Fruit fly (Drosophila melanogaster) whole organism, embryonic: ENCODE results near the gene Datp.
A peak's percentile ranks its signal among the peaks of the same experiment; 100 is the strongest.

ENCODE experiments used
- BEAF-32 ChIP-seq: fragments of 200-800 bp; sonication (Bioruptor generic); optimal IDR thresholded peaks from 3 replicates; lab custom pipeline; 2017; ENCODE audit warnings: missing biosample characterization, missing genetic modification characterization, mild to moderate bottlenecking, moderate library complexity, missing genetic modification reagents
- Bgb ChIP-seq: fragments of 200-800 bp; sonication (Bioruptor generic); IDR thresholded peaks from 2 replicates; pipeline ENCODE4 v1.3.6; 2022; ENCODE audit warnings: missing biosample characterization, missing genetic modification characterization; ENCODE audit not compliant: partially characterized antibody
- CG10267 ChIP-seq: fragments of 200-800 bp; sonication (Bioruptor generic); optimal IDR thresholded peaks from 2 replicates; lab custom pipeline; 2018; ENCODE audit warnings: missing biosample characterization, mild to moderate bottlenecking, missing genetic modification characterization, moderate library complexity
- CG10366 ChIP-seq: fragments of 200-800 bp; sonication (Bioruptor generic); IDR thresholded peaks from 2 replicates; pipeline ENCODE4 v1.3.6; 2022; ENCODE audit warnings: missing biosample characterization, missing genetic modification characterization
- CG11085 ChIP-seq: fragments of 200-800 bp; sonication (Bioruptor generic); IDR thresholded peaks from 2 replicates; pipeline ENCODE4 v1.3.6; 2022; ENCODE audit warnings: missing biosample characterization, missing genetic modification characterization
- CG11093 ChIP-seq: fragments of 200-800 bp; sonication (Bioruptor generic); IDR thresholded peaks from 3 replicates; pipeline ENCODE4 v1.3.6; 2022; ENCODE audit warnings: missing biosample characterization, missing genetic modification characterization
- CG11247 ChIP-seq: fragments of 200-800 bp; sonication (Bioruptor generic); IDR thresholded peaks from 2 replicates; pipeline ENCODE4 v1.3.6; 2022; ENCODE audit warnings: missing biosample characterization, missing genetic modification characterization
- CG1233 ChIP-seq: fragments of 200-800 bp; sonication (Bioruptor generic); optimal IDR thresholded peaks from 4 replicates; lab custom pipeline; 2018; ENCODE audit warnings: missing biosample characterization, mild to moderate bottlenecking, missing genetic modification characterization
- CG14965 ChIP-seq: fragments of 200-800 bp; sonication (Bioruptor generic); optimal IDR thresholded peaks from 2 replicates; lab custom pipeline; 2016; ENCODE audit warnings: missing biosample characterization, missing genetic modification characterization, borderline replicate concordance
- CG15514 ChIP-seq: fragments of 200-800 bp; sonication (Bioruptor generic); optimal IDR thresholded peaks from 3 replicates; lab custom pipeline; 2017; ENCODE audit warnings: missing biosample characterization, missing genetic modification characterization, mild to moderate bottlenecking, moderate library complexity, missing genetic modification reagents
- CG17568 ChIP-seq: fragments of 200-800 bp; sonication (Bioruptor generic); optimal IDR thresholded peaks from 2 replicates; lab custom pipeline; 2018; ENCODE audit warnings: missing biosample characterization, mild to moderate bottlenecking, missing genetic modification characterization, moderate library complexity
- CG2116 ChIP-seq: fragments of 200-800 bp; sonication (Bioruptor generic); optimal IDR thresholded peaks from 3 replicates; lab custom pipeline; 2018; ENCODE audit warnings: missing biosample characterization, mild to moderate bottlenecking, missing genetic modification characterization
- CG2120 ChIP-seq: fragments of 200-800 bp; sonication (Bioruptor generic); optimal IDR thresholded peaks from 3 replicates; lab custom pipeline; 2016; ENCODE audit warnings: missing biosample characterization, missing genetic modification characterization
- CG2678 ChIP-seq: fragments of 200-800 bp; sonication (Bioruptor generic); optimal IDR thresholded peaks from 3 replicates; lab custom pipeline; 2019; ENCODE audit warnings: missing biosample characterization, mild to moderate bottlenecking, missing genetic modification characterization, moderate library complexity
- CG2712 ChIP-seq: fragments of 200-800 bp; optimal IDR thresholded peaks from 3 replicates; lab custom pipeline; 2019; ENCODE audit warnings: missing biosample characterization, mild to moderate bottlenecking, missing genetic modification characterization, moderate library complexity
- CG31365 ChIP-seq: fragments of 200-800 bp; sonication (Bioruptor generic); optimal IDR thresholded peaks from 2 replicates; lab custom pipeline; 2018; ENCODE audit warnings: missing biosample characterization, mild to moderate bottlenecking, missing genetic modification characterization
- CG31388 ChIP-seq: fragments of 200-800 bp; sonication (Bioruptor generic); optimal IDR thresholded peaks from 2 replicates; lab custom pipeline; 2016; ENCODE audit warnings: missing biosample characterization, missing genetic modification characterization
- CG33213 ChIP-seq: fragments of 200-800 bp; sonication (Bioruptor generic); optimal IDR thresholded peaks from 3 replicates; lab custom pipeline; 2016; ENCODE audit warnings: missing biosample characterization, missing genetic modification characterization
- CG34422 ChIP-seq: fragments of 200-800 bp; sonication (Bioruptor generic); IDR thresholded peaks from 3 replicates; pipeline ENCODE4 v1.3.6; 2022; ENCODE audit warnings: missing biosample characterization, missing genetic modification characterization
- CG7928 ChIP-seq: fragments of 200-800 bp; sonication (Bioruptor generic); optimal IDR thresholded peaks from 2 replicates; lab custom pipeline; 2017; ENCODE audit warnings: missing biosample characterization, mild to moderate bottlenecking, missing genetic modification characterization
- CG7963 ChIP-seq: fragments of 200-800 bp; sonication (Bioruptor generic); IDR thresholded peaks from 3 replicates; pipeline ENCODE4 v1.3.6; 2022; ENCODE audit warnings: missing biosample characterization, missing genetic modification characterization; ENCODE audit not compliant: partially characterized antibody
- CHES-1-like ChIP-seq: fragments of 200-800 bp; sonication (Bioruptor generic); optimal IDR thresholded peaks from 2 replicates; lab custom pipeline; 2016; ENCODE audit warnings: missing biosample characterization, missing genetic modification characterization
- Dad ChIP-seq: fragments of 200-800 bp; sonication (Bioruptor generic); optimal IDR thresholded peaks from 3 replicates; lab custom pipeline; 2016; ENCODE audit warnings: missing biosample characterization, missing genetic modification characterization
- Dref ChIP-seq: fragments of 200-800 bp; sonication (Bioruptor generic); IDR thresholded peaks from 2 replicates; pipeline ENCODE4 v1.3.6; 2022; ENCODE audit warnings: missing biosample characterization, missing genetic modification characterization
- Drgx ChIP-seq: fragments of 200-800 bp; sonication (Bioruptor generic); IDR thresholded peaks from 2 replicates; pipeline ENCODE4 v1.3.6; 2022; ENCODE audit warnings: missing biosample characterization, missing genetic modification characterization
- Hmr ChIP-seq: fragments of 200-800 bp; sonication (Bioruptor generic); optimal IDR thresholded peaks from 3 replicates; lab custom pipeline; 2017; ENCODE audit warnings: mild to moderate bottlenecking, missing biosample characterization, missing genetic modification reagents, missing genetic modification characterization
- MBD-R2 ChIP-seq: fragments of 200-800 bp; sonication (Bioruptor generic); IDR thresholded peaks from 2 replicates; pipeline ENCODE4 v1.3.6; 2022; ENCODE audit warnings: missing biosample characterization, missing genetic modification characterization
- Meics ChIP-seq: fragments of 200-800 bp; sonication (Bioruptor generic); optimal IDR thresholded peaks from 2 replicates; lab custom pipeline; 2017; ENCODE audit warnings: missing biosample characterization, mild to moderate bottlenecking, missing genetic modification characterization
- Myb ChIP-seq: fragments of 200-800 bp; sonication (Bioruptor generic); optimal IDR thresholded peaks from 2 replicates; lab custom pipeline; 2016; ENCODE audit warnings: missing biosample characterization, missing genetic modification characterization
- Ptx1 ChIP-seq: fragments of 200-800 bp; sonication (Bioruptor generic); IDR thresholded peaks from 2 replicates; pipeline ENCODE4 v1.3.6; 2022; ENCODE audit warnings: missing biosample characterization, missing genetic modification characterization
- Sin3A ChIP-seq: fragments of >200 bp; optimal IDR thresholded peaks from 2 replicates; lab custom pipeline; 2018
- YL-1 ChIP-seq: fragments of 200-800 bp; sonication (Bioruptor generic); optimal IDR thresholded peaks from 3 replicates; lab custom pipeline; 2017; ENCODE audit warnings: missing biosample characterization, mild to moderate bottlenecking, missing genetic modification characterization
- crp ChIP-seq, 2 experiments: fragments of 200-800 bp; sonication (Bioruptor generic); optimal IDR thresholded peaks; 2 replicates in 1 of 2; 3 replicates in 1 of 2; lab custom pipeline; 2017; ENCODE audit warnings: missing biosample characterization in 2 of 2, missing genetic modification characterization in 2 of 2, mild to moderate bottlenecking in 1 of 2, moderate library complexity in 1 of 2
- cwo ChIP-seq: fragments of 200-800 bp; sonication (Bioruptor generic); optimal IDR thresholded peaks from 3 replicates; lab custom pipeline; 2017; ENCODE audit warnings: missing biosample characterization, missing genetic modification characterization, mild to moderate bottlenecking, moderate library complexity, missing genetic modification reagents
- gro ChIP-seq: fragments of 200-800 bp; sonication (Bioruptor generic); optimal IDR thresholded peaks from 2 replicates; lab custom pipeline; 2016; ENCODE audit warnings: missing biosample characterization, missing genetic modification characterization
- gt ChIP-seq: fragments of 200-800 bp; sonication (Bioruptor generic); IDR thresholded peaks from 2 replicates; pipeline ENCODE4 v1.3.6; 2022; ENCODE audit warnings: missing biosample characterization, missing genetic modification characterization
- lab ChIP-seq: fragments of 200-800 bp; sonication (Bioruptor generic); optimal IDR thresholded peaks from 3 replicates; lab custom pipeline; 2017; ENCODE audit warnings: missing biosample characterization, missing genetic modification characterization, mild to moderate bottlenecking, moderate library complexity, missing genetic modification reagents
- lilli ChIP-seq: fragments of 200-800 bp; sonication (Bioruptor generic); optimal IDR thresholded peaks from 3 replicates; lab custom pipeline; 2016; ENCODE audit warnings: missing biosample characterization, missing genetic modification characterization
- nerfin-2 ChIP-seq: fragments of 200-800 bp; sonication (Bioruptor generic); IDR thresholded peaks from 2 replicates; pipeline ENCODE4 v1.3.6; 2022; ENCODE audit warnings: missing biosample characterization, missing genetic modification characterization; ENCODE audit not compliant: partially characterized antibody
- nom ChIP-seq: fragments of 200-800 bp; sonication (Bioruptor generic); optimal IDR thresholded peaks from 2 replicates; lab custom pipeline; 2017; ENCODE audit warnings: missing biosample characterization, missing genetic modification characterization, mild to moderate bottlenecking, moderate library complexity, missing genetic modification reagents
- pan ChIP-seq, 4 experiments: fragments of >200 bp in 3 of 4; fragments of 200-800 bp in 1 of 4; sonication (Bioruptor generic) in 1 of 4; optimal IDR thresholded peaks in 3 of 4; IDR thresholded peaks in 1 of 4; 2 replicates each; pipeline versions ENCODE4 v1.3.6 to Lab custom; 2017 to 2022; ENCODE audit warnings: missing biosample characterization in 2 of 4, missing genetic modification characterization in 2 of 4, mixed read lengths in 1 of 4
- pnt ChIP-seq: fragments of 200-800 bp; sonication (Bioruptor generic); optimal IDR thresholded peaks from 3 replicates; lab custom pipeline; 2016; ENCODE audit warnings: missing biosample characterization, missing genetic modification characterization
- schlank ChIP-seq: fragments of 200-800 bp; sonication (Bioruptor generic); optimal IDR thresholded peaks from 2 replicates; lab custom pipeline; 2018; ENCODE audit warnings: missing biosample characterization, mild to moderate bottlenecking, missing genetic modification characterization
- sens ChIP-seq: fragments of 200-800 bp; sonication (Bioruptor generic); peaks from one replicate; lab custom pipeline; 2016; ENCODE audit warnings: missing biosample characterization, missing genetic modification characterization
- sens-2 ChIP-seq: fragments of 200-800 bp; sonication (Bioruptor generic); IDR thresholded peaks from 2 replicates; pipeline ENCODE4 v1.3.6; 2022; ENCODE audit warnings: missing biosample characterization, missing genetic modification characterization
- sob ChIP-seq: fragments of 200-800 bp; sonication (Bioruptor generic); IDR thresholded peaks from 2 replicates; pipeline ENCODE4 v1.3.6; 2022; ENCODE audit warnings: missing biosample characterization, missing genetic modification characterization
- ssp ChIP-seq: fragments of 200-800 bp; sonication (Bioruptor generic); IDR thresholded peaks from 2 replicates; pipeline ENCODE4 v1.3.6; 2022; ENCODE audit warnings: missing biosample characterization, missing genetic modification characterization
- zen ChIP-seq: fragments of 200-800 bp; sonication (Bioruptor generic); optimal IDR thresholded peaks from 3 replicates; lab custom pipeline; 2018; ENCODE audit warnings: missing biosample characterization, mild to moderate bottlenecking, missing genetic modification characterization, moderate library complexity
- zfh2 ChIP-seq: fragments of 200-800 bp; sonication (Bioruptor generic); optimal IDR thresholded peaks from 2 replicates; lab custom pipeline; 2016; ENCODE audit warnings: missing biosample characterization, missing genetic modification characterization

Gene Datp

DNA sequence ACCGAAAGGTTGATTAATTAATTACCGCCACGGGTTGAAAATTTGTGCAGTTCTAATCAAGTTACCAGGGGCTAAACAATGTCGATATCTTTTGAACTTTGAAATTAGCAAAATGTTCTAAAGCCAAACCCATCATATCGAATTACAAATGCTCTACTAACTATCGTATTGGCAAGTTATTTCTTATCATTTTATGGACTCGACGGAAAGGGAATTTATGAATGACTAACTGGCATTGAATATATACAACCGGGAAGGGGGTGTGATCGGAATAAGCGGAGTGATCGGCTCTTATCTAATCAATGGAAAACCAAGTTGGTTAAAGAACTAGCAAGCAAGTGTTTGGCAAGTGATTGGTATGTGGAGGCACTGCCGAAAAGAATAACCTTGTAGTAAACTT, 4.9 kb upstream of the Datp start (continued):
- peak; percentile 59 for TF ChIP-seq cwo
- no peak for TF ChIP-seq gt (GFP tag; lab: Robert Waterston, UW)
- no peak for TF ChIP-seq CG33213 (GFP tag; lab: Kevin White, UChicago)
- TF ChIP-seq CG10267, result no peak
- no peak for TF ChIP-seq CG1233 (GFP tag; lab: Kevin White, UChicago)
- TF ChIP-seq CG7928 (GFP tag; lab: Kevin White, UChicago), result no peak
- no peak for TF ChIP-seq ssp (GFP tag; lab: Robert Waterston, UW)
- TF ChIP-seq sob (GFP tag; lab: Robert Waterston, UW), result 0 out of 2 replicates have a peak, but pooled peaks have one; percentile 16
- no peak for TF ChIP-seq CG7963 (GFP tag; lab: Robert Waterston, UW)
- no peak for TF ChIP-seq zen (tag; lab: Kevin White, UChicago)
- peak; percentile 48 for TF ChIP-seq schlank (tag; lab: Kevin White, UChicago)
- TF ChIP-seq CG2678 (tag; lab: Kevin White, UChicago), result peak; percentile 42
- peak; percentile 86 for TF ChIP-seq lab (GFP tag; lab: Kevin White, UChicago)
- TF ChIP-seq CG17568 (GFP tag; lab: Kevin White, UChicago), result no peak
- TF ChIP-seq CG11085 (GFP tag; lab: Robert Waterston, UW), result no peak
- 0 out of 3 replicates have a peak, but pooled peaks have one; percentile 14 for TF ChIP-seq CG11093 (GFP tag; lab: Robert Waterston, UW)
- TF ChIP-seq pnt, result no peak
- no peak for TF ChIP-seq sens-2 (GFP tag; lab: Robert Waterston, UW)
- TF ChIP-seq nerfin-2 (GFP tag; lab: Robert Waterston, UW), result no peak
- peak; percentile 59 for TF ChIP-seq CG2120 (GFP tag; lab: Kevin White, UChicago)
- TF ChIP-seq, all 482 proteins: peak for 59

DNA sequence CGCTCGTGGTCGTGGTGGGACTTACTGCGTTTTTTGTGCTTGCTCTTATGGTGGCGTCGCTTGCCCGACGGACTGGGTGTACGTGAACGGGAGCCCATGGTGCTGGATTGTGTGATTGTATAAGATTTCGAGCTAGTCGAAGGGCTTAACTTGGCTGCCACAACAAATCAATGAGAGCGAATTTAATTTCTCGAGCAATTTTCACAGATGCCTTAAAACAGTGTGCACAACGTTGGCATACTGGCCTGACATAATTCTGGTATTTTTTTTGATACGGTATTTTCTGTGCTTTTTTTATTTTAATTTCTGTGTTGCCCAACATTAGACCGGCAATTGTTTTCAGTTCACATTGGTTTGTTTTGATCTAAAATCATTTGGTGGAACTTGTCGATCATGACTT, 682 bp downstream of the Datp start, which contains the start of gene Arglu1:
Arglu1 (minus strand) TSS at position 227 of the 400 bp plus-strand sequence.
- TF ChIP-seq CHES-1-like (GFP tag; lab: Kevin White, UChicago), result peak; percentile 39
- no peak for TF ChIP-seq CG10366 (GFP tag; lab: Robert Waterston, UW)
- TF ChIP-seq lilli (GFP tag; lab: Kevin White, UChicago), result peak; percentile 3
- TF ChIP-seq CG2712 (tag; lab: Kevin White, UChicago), result peak; percentile 28
- TF ChIP-seq sens (GFP tag; lab: Kevin White, UChicago), result no peak
- TF ChIP-seq CG2116, result peak; percentile 0
- TF ChIP-seq YL-1 (GFP tag; lab: Kevin White, UChicago), result peak; percentile 55
- peak; percentile 26 for TF ChIP-seq Myb
- peak; percentile 6 for TF ChIP-seq BEAF-32 (GFP tag; lab: Kevin White, UChicago)
- TF ChIP-seq Sin3A (lab: Kevin White, UChicago), result peak; percentile 18
- peak; percentile 58 for TF ChIP-seq zfh2
- TF ChIP-seq CG31365 (tag; lab: Kevin White, UChicago), result no peak
- peak; percentile 88 for TF ChIP-seq MBD-R2 (GFP tag; lab: Robert Waterston, UW)
- TF ChIP-seq Bgb, result no peak
- peak; percentile 33 for TF ChIP-seq lab (GFP tag; lab: Kevin White, UChicago)
- TF ChIP-seq Drgx (GFP tag; lab: Robert Waterston, UW), result 0 out of 2 replicates have a peak, but pooled peaks have one; percentile 14
- TF ChIP-seq Ptx1, result peak; percentile 39; the same call in 1 of the 2 replicates
- TF ChIP-seq Hmr, result no peak
- 0 out of 2 replicates have a peak, but pooled peaks have one; percentile 34 for TF ChIP-seq Dref (GFP tag; lab: Robert Waterston, UW)
- no peak for TF ChIP-seq CG31388 (GFP tag; lab: Kevin White, UChicago)
- TF ChIP-seq CG11247, result peak; percentile 39; the same call in 1 of the 2 replicates
- TF ChIP-seq Meics (GFP tag; lab: Kevin White, UChicago), result peak; percentile 13
- TF ChIP-seq CG15514 (GFP tag; lab: Kevin White, UChicago), result peak; percentile 78
- no peak for TF ChIP-seq nom (GFP tag; lab: Kevin White, UChicago)
- TF ChIP-seq CG14965 (GFP tag; lab: Kevin White, UChicago), result no peak
- TF ChIP-seq pan (optimal IDR thresholded peaks at IDR 0.05; lab: Kevin White, UChicago), result no peak
- TF ChIP-seq pan (GFP tag; optimal IDR thresholded peaks at IDR 0.05 in 1 of 2, IDR thresholded peaks at IDR 0.05 in 1 of 2), result peak in 1 of 2 experiments; percentile 41
- peak; percentile 64; the same call in 1 of the 3 replicates for TF ChIP-seq CG34422
- peak; percentile 20 for TF ChIP-seq gro (GFP tag; lab: Kevin White, UChicago)
- TF ChIP-seq crp (GFP tag; optimal IDR thresholded peaks at IDR 0.05; lab: Kevin White, UChicago), result peak in 1 of 2 experiments; percentile 41
- peak; percentile 5 for TF ChIP-seq Dad
